Fruit fly (Drosophila melanogaster) Kc167 (cell line): ENCODE measurements around the gene CG15403.
"Not testable (repeated sequence)": the region's sequence is repeated elsewhere in the genome, so short reads cannot be mapped to it uniquely, and the experiment has no call there.

Experiments
- Myc ChIP-seq: fragments of >200 bp; optimal IDR thresholded peaks from 2 replicates; lab custom pipeline; 2017; ENCODE audit warnings: missing external identifiers
- Sin3A ChIP-seq: fragments of >200 bp; optimal IDR thresholded peaks from 2 replicates; lab custom pipeline; 2018; ENCODE audit warnings: missing external identifiers
- h ChIP-seq: fragments of >200 bp; optimal IDR thresholded peaks from 3 replicates; lab custom pipeline; 2018; ENCODE audit warnings: missing external identifiers
- insv ChIP-seq: fragments of >200 bp; optimal IDR thresholded peaks from 3 replicates; lab custom pipeline; 2018; ENCODE audit warnings: missing external identifiers
- psq ChIP-seq: fragments of >200 bp; optimal IDR thresholded peaks from 2 replicates; lab custom pipeline; 2017; ENCODE audit warnings: missing external identifiers
- ttk ChIP-seq: sonication (Bioruptor generic); optimal IDR thresholded peaks from 2 replicates; lab custom pipeline; 2017; ENCODE audit warnings: missing external identifiers

The CG15403 gene

DNA sequence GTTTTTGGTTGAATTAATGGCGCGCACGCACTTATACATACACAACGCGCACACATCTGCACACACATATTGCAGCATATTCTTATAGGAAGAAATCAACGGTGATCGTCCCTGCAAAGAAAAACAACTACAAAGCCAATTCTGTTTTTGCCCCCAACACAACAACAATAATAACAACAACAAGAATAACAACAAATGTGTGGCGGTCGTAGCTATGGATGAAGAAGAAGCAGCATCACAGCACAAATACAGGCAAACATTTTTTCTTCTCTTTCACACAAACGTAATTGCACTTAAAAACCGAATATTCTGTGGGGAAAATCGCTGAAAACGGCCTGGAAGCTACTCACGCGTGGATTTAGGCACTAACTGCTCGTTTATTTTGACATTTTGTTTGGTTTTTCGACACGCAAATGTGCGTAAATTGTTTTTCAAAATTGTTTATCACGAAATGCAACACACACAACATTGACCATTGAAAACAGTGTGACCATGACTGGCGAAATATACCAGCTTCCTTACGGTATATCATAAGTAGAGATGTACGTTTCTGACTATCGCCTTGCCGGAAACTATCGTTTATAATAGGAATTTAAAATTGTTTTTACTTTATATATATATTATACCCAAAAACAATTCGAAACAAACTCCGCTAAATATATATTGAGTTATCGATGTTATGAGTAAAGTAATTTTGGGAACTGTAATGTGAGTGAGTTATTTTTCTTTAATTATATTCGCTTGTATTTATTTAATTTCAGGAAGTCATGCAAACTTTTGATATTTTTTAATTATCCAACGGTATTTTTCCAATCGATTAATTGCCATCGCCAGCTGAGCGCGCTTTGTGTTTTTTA, 30.9 kb downstream of the CG15403 start, which contains the start of the genes Mad and gkt:
TSS of gene Mad (minus strand) at position 500 of the 857 bp plus-strand sequence.
TSS of gene gkt (plus strand) at position 807 of the 857 bp plus-strand sequence.
- no peak for TF ChIP-seq ttk (lab: Kevin White, UChicago)
- TF ChIP-seq Sin3A (lab: Kevin White, UChicago): no peak
- TF ChIP-seq Myc (lab: Kevin White, UChicago): no peak
- TF ChIP-seq psq (lab: Kevin White, UChicago): no peak
- no peak for TF ChIP-seq insv
- no peak for TF ChIP-seq h (lab: Kevin White, UChicago)

- TF ChIP-seq insv; h (lab: Kevin White, UChicago); psq (lab: Kevin White, UChicago): not testable (repeated sequence)
Observed at dm6 chr2L:3163490-3163889, 35.1 kb downstream of the CG15403 start, which contains the start of gene Hydr2. Gene Hydr2 (plus strand): TSS chr2L:3163645.

DNA sequence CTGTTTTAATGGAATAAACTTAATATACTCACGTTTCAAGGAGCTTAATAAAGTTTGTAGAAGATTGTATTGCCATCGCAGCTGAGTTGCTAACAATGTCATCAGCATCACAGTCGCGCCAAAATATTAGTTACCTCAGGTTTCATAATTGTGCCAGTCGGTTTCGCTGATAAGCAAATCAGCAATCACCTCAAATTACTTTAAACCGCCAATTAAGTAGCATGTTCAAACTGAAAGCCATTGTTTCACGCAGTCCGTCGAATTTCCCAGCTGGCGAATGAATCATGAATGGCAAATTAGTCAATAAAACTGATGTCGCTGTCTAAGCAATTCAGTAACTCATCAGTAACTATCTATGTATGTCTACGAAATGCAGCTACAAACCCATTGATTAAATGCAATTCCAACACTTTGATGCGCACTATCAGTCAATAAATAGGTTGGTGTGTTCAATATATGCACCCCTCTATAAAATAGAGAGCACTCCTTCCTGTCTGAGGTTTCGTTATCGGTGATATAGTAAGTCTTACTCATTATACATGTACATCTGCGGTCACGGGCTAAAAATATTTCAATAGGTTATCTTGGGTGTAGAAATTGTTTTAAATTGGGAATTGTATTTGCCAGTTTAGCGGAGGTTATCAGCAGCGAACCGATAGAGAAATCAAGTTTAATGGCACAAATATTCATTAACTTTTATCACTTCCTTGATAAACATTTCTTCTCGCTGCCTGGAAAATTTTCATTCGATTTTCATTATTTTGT, 36.0 kb downstream of the CG15403 start:
- no peak for TF ChIP-seq insv

DNA sequence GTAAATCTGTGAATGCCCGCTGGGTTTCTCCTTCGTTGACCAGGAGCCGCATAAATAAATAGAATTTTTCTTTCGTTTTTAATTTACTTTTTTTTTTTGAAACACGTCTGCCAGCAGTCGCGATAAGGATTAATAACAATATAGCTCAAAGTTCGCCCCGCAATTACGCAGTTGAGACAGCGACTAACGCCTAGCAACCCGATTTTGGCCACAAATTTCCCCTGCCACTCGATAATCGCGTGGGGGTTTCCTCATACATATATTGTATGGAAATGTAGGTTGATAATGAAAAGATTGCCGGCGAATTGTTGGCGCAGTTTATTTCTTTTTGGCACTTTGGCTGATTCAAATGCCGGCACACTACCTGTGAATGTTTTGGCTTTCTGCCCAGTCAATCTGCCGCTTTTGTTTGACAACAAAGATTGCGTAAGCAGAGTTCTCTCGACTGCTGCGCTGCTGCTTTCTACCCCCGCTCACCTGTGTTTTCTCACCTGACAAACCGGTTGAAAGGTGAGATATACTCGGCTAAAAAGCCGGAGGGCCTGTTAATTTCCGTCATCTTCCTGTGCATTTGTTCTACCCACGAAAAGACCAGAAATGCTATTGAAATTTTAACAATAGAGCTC, 36.7 kb downstream of the CG15403 start:
- TF ChIP-seq Myc (lab: Kevin White, UChicago) (no peak), Sin3A (lab: Kevin White, UChicago) (no peak), psq (lab: Kevin White, UChicago) (no peak), insv (no peak), ttk (lab: Kevin White, UChicago) (no peak), h (lab: Kevin White, UChicago) (no peak)

DNA sequence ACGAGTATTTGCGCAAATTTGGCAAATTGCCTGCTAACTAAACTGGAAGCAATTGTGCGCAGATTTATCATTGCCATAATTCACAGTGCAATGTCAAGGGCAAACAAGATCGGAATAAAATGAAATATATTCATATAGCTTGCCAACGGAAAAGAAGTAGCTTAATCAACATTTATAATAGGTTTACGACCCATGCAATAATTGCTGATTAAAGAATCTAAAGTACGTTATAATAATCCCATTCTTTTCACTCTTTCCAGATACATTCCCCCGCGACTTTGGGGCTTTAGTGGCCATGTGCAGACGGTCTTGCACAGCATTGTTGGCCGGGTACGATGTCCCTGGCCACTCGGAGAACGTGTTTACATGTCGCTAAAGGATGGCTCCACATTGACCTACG, 38.3 kb downstream of the CG15403 start:
- TF ChIP-seq ttk (lab: Kevin White, UChicago) (no peak), psq (lab: Kevin White, UChicago) (no peak), insv (no peak), Myc (lab: Kevin White, UChicago) (no peak), h (lab: Kevin White, UChicago) (no peak), Sin3A (lab: Kevin White, UChicago) (no peak)

dm6 chr2L:3170949-3171579, 42.6 kb downstream of the CG15403 start, which contains the start of gene CG44002:
Gene CG44002 (minus strand): TSS chr2L:3171092.
- TF ChIP-seq h (lab: Kevin White, UChicago) (no peak), ttk (lab: Kevin White, UChicago) (no peak), Myc (lab: Kevin White, UChicago) (no peak), Sin3A (lab: Kevin White, UChicago) (no peak)

- TF ChIP-seq h (lab: Kevin White, UChicago): no peak
- no peak for TF ChIP-seq psq (lab: Kevin White, UChicago)
- TF ChIP-seq ttk (lab: Kevin White, UChicago): no peak
- TF ChIP-seq Myc (lab: Kevin White, UChicago): no peak
- no peak for TF ChIP-seq insv
- no peak for TF ChIP-seq Sin3A (lab: Kevin White, UChicago)
Observed at dm6 chr2L:3172745-3173271, 44.4 kb downstream of the CG15403 start.

- no peak for TF ChIP-seq h (lab: Kevin White, UChicago)
Observed at dm6 chr2L:3173740-3174139, 45.3 kb downstream of the CG15403 start, which contains the start of the genes CG31698 and CG15404. Gene CG31698 (minus strand): TSS chr2L:3173840. Gene CG15404 (plus strand): TSS chr2L:3173972.
